Worm (Caenorhabditis elegans) whole organism, L1 larva: ENCODE data around the gene T11G6.5.

Source experiments
- ceh-82 ChIP-seq, 3 experiments: fragments of 150-350 bp in 1 of 3; sonication (generic microtip) in 2 of 3; optimal IDR thresholded peaks; 2 replicates each; lab custom pipeline; 2014 to 2017; ENCODE audit warnings: missing biosample characterization in 3 of 3, missing genetic modification characterization in 3 of 3
- fkh-10 ChIP-seq: sonication (generic microtip); optimal IDR thresholded peaks from 2 replicates; lab custom pipeline; 2017; ENCODE audit warnings: missing biosample characterization, missing genetic modification reagents, missing genetic modification characterization
- hpl-2 ChIP-seq: fragments of 150-350 bp; optimal IDR thresholded peaks from 2 replicates; lab custom pipeline; 2014; ENCODE audit warnings: missing biosample characterization, missing genetic modification reagents, missing genetic modification characterization
- irx-1 ChIP-seq: sonication (generic microtip); optimal IDR thresholded peaks from 2 replicates; lab custom pipeline; 2016; ENCODE audit warnings: missing genetic modification characterization, missing compliant biosample characterization
- lin-39 ChIP-seq: fragments of 150-350 bp; optimal IDR thresholded peaks from 2 replicates; lab custom pipeline; 2014; ENCODE audit warnings: missing biosample characterization, missing genetic modification reagents, missing genetic modification characterization
- mep-1 ChIP-seq: fragments of 150-350 bp; optimal IDR thresholded peaks from 2 replicates; lab custom pipeline; 2014; ENCODE audit warnings: missing biosample characterization, missing genetic modification characterization
- nhr-11 ChIP-seq: fragments of 150-350 bp; optimal IDR thresholded peaks from 2 replicates; lab custom pipeline; 2014; ENCODE audit warnings: missing biosample characterization, missing genetic modification characterization
- nhr-47 ChIP-seq: sonication (generic microtip); optimal IDR thresholded peaks from 2 replicates; lab custom pipeline; 2016; ENCODE audit warnings: mild to moderate bottlenecking, missing genetic modification characterization, moderate library complexity, missing compliant biosample characterization
- nhr-77 ChIP-seq: fragments of 150-350 bp; optimal IDR thresholded peaks from 2 replicates; lab custom pipeline; 2014; ENCODE audit warnings: missing biosample characterization, missing genetic modification characterization

DNA sequence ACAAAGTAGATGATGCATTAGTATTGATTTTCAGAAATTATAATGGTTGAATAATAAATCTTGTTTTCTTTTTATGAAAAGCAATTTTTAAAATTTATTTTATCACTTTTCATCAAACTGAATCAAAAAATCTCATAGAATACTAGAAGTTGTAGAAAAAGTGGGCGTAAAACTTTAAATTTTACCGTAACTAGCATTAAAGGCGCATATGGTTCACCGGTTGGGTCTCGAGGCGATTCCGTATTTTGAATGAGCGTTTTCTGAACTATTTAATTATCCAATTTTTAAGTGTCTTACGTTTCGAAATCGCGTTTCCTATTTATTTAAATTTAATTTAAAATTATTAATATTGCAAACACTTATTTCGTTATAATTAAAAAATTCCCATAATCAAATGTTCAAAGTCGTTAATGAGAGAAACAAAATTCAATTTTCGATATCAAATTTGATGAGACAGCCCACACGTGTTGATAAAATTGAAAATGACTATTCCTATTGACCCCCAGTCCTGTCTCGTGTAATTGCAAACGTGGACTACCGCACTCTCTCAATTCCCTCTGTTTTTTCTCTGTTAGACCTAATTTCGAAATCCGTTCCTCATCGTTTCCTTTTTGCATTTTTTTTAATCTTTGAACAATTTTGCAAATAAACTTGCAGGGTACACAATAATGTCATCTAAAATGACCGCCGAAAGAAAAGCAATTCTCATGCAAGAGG, 15.9 kb upstream of the T11G6.5 start, which contains the start of the genes T11G6.2 and hars-1:
- TF ChIP-seq nhr-47 (tag; lab: Kevin White, UChicago) (no peak), mep-1 (peak; percentile 2), nhr-77 (no peak), ceh-82 (tag; optimal IDR thresholded peaks at IDR 0.05; lab: Kevin White, UChicago) (no peak), lin-39 (no peak), hpl-2 (GFP tag; lab: Kevin White, UChicago) (no peak), nhr-11 (tag; lab: Kevin White, UChicago) (no peak), irx-1 (no peak), fkh-10 (no peak)
